Fruit fly (Drosophila melanogaster) whole organism, embryonic: ENCODE data around the gene Cog2.

Experiments used
- CG10274 ChIP-seq: fragments of 200-800 bp; sonication (Bioruptor generic); optimal IDR thresholded peaks from 3 replicates; lab custom pipeline; 2017; ENCODE audit warnings: missing biosample characterization, mild to moderate bottlenecking, missing genetic modification characterization
- CG11456 ChIP-seq: fragments of 200-800 bp; sonication (Bioruptor generic); IDR thresholded peaks from 3 replicates; pipeline ENCODE4 v1.3.6; 2022; ENCODE audit warnings: missing biosample characterization, missing genetic modification characterization
- CG11696 ChIP-seq: fragments of 200-800 bp; sonication (Bioruptor generic); IDR thresholded peaks from 2 replicates; pipeline ENCODE4 v1.3.6; 2022; ENCODE audit warnings: missing biosample characterization, missing genetic modification characterization
- CG11723 ChIP-seq: fragments of 200-800 bp; sonication (Bioruptor generic); optimal IDR thresholded peaks from 2 replicates; lab custom pipeline; 2017; ENCODE audit warnings: missing biosample characterization, mild to moderate bottlenecking, missing genetic modification characterization
- CG12219 ChIP-seq: fragments of 200-800 bp; sonication (Bioruptor generic); optimal IDR thresholded peaks from 3 replicates; lab custom pipeline; 2018; ENCODE audit warnings: missing biosample characterization, mild to moderate bottlenecking, missing genetic modification characterization
- CG17328 ChIP-seq: fragments of 200-800 bp; sonication (Bioruptor generic); IDR thresholded peaks from 2 replicates; pipeline ENCODE4 v1.3.6; 2022; ENCODE audit warnings: missing biosample characterization, missing genetic modification characterization
- CG1792 ChIP-seq: fragments of 200-800 bp; sonication (Bioruptor generic); optimal IDR thresholded peaks from 2 replicates; lab custom pipeline; 2016; ENCODE audit warnings: missing biosample characterization, missing genetic modification characterization
- CG3065 ChIP-seq: fragments of 200-800 bp; sonication (Bioruptor generic); optimal IDR thresholded peaks from 2 replicates; lab custom pipeline; 2016; ENCODE audit warnings: missing biosample characterization, missing genetic modification characterization
- CG31224 ChIP-seq: fragments of 200-800 bp; sonication (Bioruptor generic); IDR thresholded peaks from 2 replicates; pipeline ENCODE4 v1.3.6; 2022; ENCODE audit warnings: missing biosample characterization, missing genetic modification characterization
- CG33557 ChIP-seq: fragments of 200-800 bp; sonication (Bioruptor generic); optimal IDR thresholded peaks from 2 replicates; lab custom pipeline; 2019; ENCODE audit warnings: missing biosample characterization, mild to moderate bottlenecking, missing genetic modification characterization, moderate library complexity
- CG34224 ChIP-seq: fragments of 200-800 bp; sonication (Bioruptor generic); IDR thresholded peaks from 3 replicates; pipeline ENCODE4 v1.3.6; 2022; ENCODE audit warnings: missing biosample characterization, missing genetic modification characterization; ENCODE audit not compliant: partially characterized antibody
- CG4282 ChIP-seq: fragments of 200-800 bp; sonication (Bioruptor generic); optimal IDR thresholded peaks from 2 replicates; lab custom pipeline; 2016; ENCODE audit warnings: missing biosample characterization, missing genetic modification characterization
- CG5953 ChIP-seq: fragments of 200-800 bp; sonication (Bioruptor generic); IDR thresholded peaks from 2 replicates; pipeline ENCODE4 v1.3.6; 2022; ENCODE audit warnings: missing biosample characterization, missing genetic modification characterization
- CG6254 ChIP-seq: fragments of 200-800 bp; sonication (Bioruptor generic); optimal IDR thresholded peaks from 3 replicates; lab custom pipeline; 2017; ENCODE audit warnings: mild to moderate bottlenecking, missing biosample characterization, missing genetic modification reagents, missing genetic modification characterization
- CG6272 ChIP-seq: fragments of 200-800 bp; sonication (Bioruptor generic); IDR thresholded peaks from 2 replicates; pipeline ENCODE4 v1.3.6; 2022; ENCODE audit warnings: missing biosample characterization, missing genetic modification characterization
- CG6683 ChIP-seq: fragments of 200-800 bp; sonication (Bioruptor generic); optimal IDR thresholded peaks from 2 replicates; lab custom pipeline; 2017; ENCODE audit warnings: missing biosample characterization, mild to moderate bottlenecking, missing genetic modification characterization, missing genetic modification reagents
- CG7786 ChIP-seq: fragments of 200-800 bp; sonication (Bioruptor generic); optimal IDR thresholded peaks from 2 replicates; lab custom pipeline; 2016; ENCODE audit warnings: missing biosample characterization, missing genetic modification characterization
- Deaf1 ChIP-seq: fragments of 200-800 bp; optimal IDR thresholded peaks from 3 replicates; lab custom pipeline; 2019; ENCODE audit warnings: missing biosample characterization, mild to moderate bottlenecking, missing genetic modification characterization, moderate library complexity
- Dref ChIP-seq: fragments of 200-800 bp; sonication (Bioruptor generic); IDR thresholded peaks from 2 replicates; pipeline ENCODE4 v1.3.6; 2022; ENCODE audit warnings: missing biosample characterization, missing genetic modification characterization
- E2f1 ChIP-seq: fragments of 200-800 bp; sonication (Bioruptor generic); IDR thresholded peaks from 2 replicates; pipeline ENCODE4 v1.3.6; 2022; ENCODE audit warnings: missing biosample characterization, missing genetic modification characterization
- Hmr ChIP-seq: fragments of 200-800 bp; sonication (Bioruptor generic); optimal IDR thresholded peaks from 3 replicates; lab custom pipeline; 2017; ENCODE audit warnings: mild to moderate bottlenecking, missing biosample characterization, missing genetic modification reagents, missing genetic modification characterization
- Hmx ChIP-seq: fragments of 200-800 bp; sonication (Bioruptor generic); optimal IDR thresholded peaks from 2 replicates; lab custom pipeline; 2016; ENCODE audit warnings: missing biosample characterization, missing genetic modification characterization
- Hr3 ChIP-seq: fragments of 200-800 bp; sonication (Bioruptor generic); optimal IDR thresholded peaks from 3 replicates; lab custom pipeline; 2016; ENCODE audit warnings: missing biosample characterization, missing genetic modification characterization
- NC2β ChIP-seq: fragments of 200-800 bp; sonication (Bioruptor generic); optimal IDR thresholded peaks from 2 replicates; lab custom pipeline; 2016; ENCODE audit warnings: missing biosample characterization, missing genetic modification characterization
- Neu2 ChIP-seq: fragments of 200-800 bp; sonication (Bioruptor generic); optimal IDR thresholded peaks from 3 replicates; lab custom pipeline; 2016; ENCODE audit warnings: missing biosample characterization, missing genetic modification characterization, borderline replicate concordance
- Oli ChIP-seq: fragments of 200-800 bp; sonication (Bioruptor generic); optimal IDR thresholded peaks from 2 replicates; lab custom pipeline; 2018; ENCODE audit warnings: missing biosample characterization, mild to moderate bottlenecking, missing genetic modification characterization, moderate library complexity
- Opbp ChIP-seq: fragments of 200-800 bp; sonication (Bioruptor generic); IDR thresholded peaks from 3 replicates; pipeline ENCODE4 v1.3.6; 2022; ENCODE audit warnings: missing biosample characterization, missing genetic modification characterization; ENCODE audit not compliant: partially characterized antibody
- PHDP ChIP-seq: fragments of 200-800 bp; sonication (Bioruptor generic); optimal IDR thresholded peaks from 3 replicates; lab custom pipeline; 2018; ENCODE audit warnings: missing biosample characterization, mild to moderate bottlenecking, missing genetic modification characterization, moderate library complexity
- Ptx1 ChIP-seq: fragments of 200-800 bp; sonication (Bioruptor generic); IDR thresholded peaks from 2 replicates; pipeline ENCODE4 v1.3.6; 2022; ENCODE audit warnings: missing biosample characterization, missing genetic modification characterization
- Taf1 ChIP-seq: fragments of 200-800 bp; sonication (Bioruptor generic); IDR thresholded peaks from 2 replicates; pipeline ENCODE4 v1.3.6; 2022; ENCODE audit warnings: missing biosample characterization, missing genetic modification characterization
- ash1 ChIP-seq: fragments of 200-800 bp; sonication (Bioruptor generic); optimal IDR thresholded peaks from 2 replicates; lab custom pipeline; 2018; ENCODE audit warnings: missing biosample characterization, mild to moderate bottlenecking, missing genetic modification characterization
- bab2 ChIP-seq: fragments of 200-800 bp; sonication (Bioruptor generic); optimal IDR thresholded peaks from 2 replicates; lab custom pipeline; 2016; ENCODE audit warnings: missing biosample characterization, missing genetic modification characterization
- caup ChIP-seq: fragments of 200-800 bp; sonication (Bioruptor generic); optimal IDR thresholded peaks from 3 replicates; lab custom pipeline; 2017; ENCODE audit warnings: missing biosample characterization, mild to moderate bottlenecking, missing genetic modification characterization, moderate library complexity; ENCODE audit not compliant: severe bottlenecking
- crc ChIP-seq: fragments of 200-800 bp; sonication (Bioruptor generic); optimal IDR thresholded peaks from 2 replicates; lab custom pipeline; 2016; ENCODE audit warnings: missing biosample characterization, missing genetic modification characterization
- dmrt99B ChIP-seq: fragments of 200-800 bp; sonication (Bioruptor generic); optimal IDR thresholded peaks from 2 replicates; lab custom pipeline; 2018; ENCODE audit warnings: missing biosample characterization, mild to moderate bottlenecking, missing genetic modification characterization, moderate library complexity
- fd64A ChIP-seq: fragments of 200-800 bp; sonication (Bioruptor generic); optimal IDR thresholded peaks from 3 replicates; lab custom pipeline; 2018; ENCODE audit warnings: missing biosample characterization, mild to moderate bottlenecking, missing genetic modification characterization
- gce ChIP-seq: fragments of 200-800 bp; sonication (Bioruptor generic); IDR thresholded peaks from 3 replicates; pipeline ENCODE4 v1.3.6; 2022; ENCODE audit warnings: missing biosample characterization, missing genetic modification characterization
- gcm2 ChIP-seq: fragments of 200-800 bp; sonication (Bioruptor generic); optimal IDR thresholded peaks from 2 replicates; lab custom pipeline; 2016; ENCODE audit warnings: missing biosample characterization, missing genetic modification characterization
- her ChIP-seq: fragments of 200-800 bp; sonication (Bioruptor generic); optimal IDR thresholded peaks from 2 replicates; lab custom pipeline; 2016; ENCODE audit warnings: missing biosample characterization, missing genetic modification characterization
- mld ChIP-seq: fragments of 200-800 bp; sonication (Bioruptor generic); IDR thresholded peaks from 3 replicates; pipeline ENCODE4 v1.3.6; 2022; ENCODE audit warnings: missing biosample characterization, missing genetic modification characterization; ENCODE audit not compliant: partially characterized antibody
- nmo ChIP-seq: fragments of 200-800 bp; sonication (Bioruptor generic); optimal IDR thresholded peaks from 2 replicates; lab custom pipeline; 2018; ENCODE audit warnings: missing biosample characterization, mild to moderate bottlenecking, missing genetic modification characterization, moderate library complexity
- oc ChIP-seq: fragments of 200-800 bp; sonication (Bioruptor generic); optimal IDR thresholded peaks from 2 replicates; lab custom pipeline; 2018; ENCODE audit warnings: missing biosample characterization, mild to moderate bottlenecking, missing genetic modification characterization, moderate library complexity
- odd ChIP-seq: fragments of 200-800 bp; sonication (Bioruptor generic); optimal IDR thresholded peaks from 2 replicates; lab custom pipeline; 2017; ENCODE audit warnings: missing biosample characterization, mild to moderate bottlenecking, missing genetic modification characterization
- psq ChIP-seq: fragments of 200-800 bp; sonication (Bioruptor generic); optimal IDR thresholded peaks from 2 replicates; lab custom pipeline; 2017; ENCODE audit warnings: missing biosample characterization, missing genetic modification characterization
- pzg ChIP-seq: fragments of 200-800 bp; sonication (Bioruptor generic); optimal IDR thresholded peaks from 3 replicates; lab custom pipeline; 2018; ENCODE audit warnings: missing biosample characterization, mild to moderate bottlenecking, missing genetic modification characterization, moderate library complexity
- tna ChIP-seq: fragments of 200-800 bp; sonication (Bioruptor generic); IDR thresholded peaks from 2 replicates; pipeline ENCODE4 v1.3.6; 2022; ENCODE audit warnings: missing biosample characterization, missing genetic modification characterization; ENCODE audit not compliant: partially characterized antibody
- zen2 ChIP-seq: fragments of 200-800 bp; sonication (Bioruptor generic); IDR thresholded peaks from 3 replicates; pipeline ENCODE4 v1.3.6; 2022; ENCODE audit warnings: missing biosample characterization, missing genetic modification characterization; ENCODE audit not compliant: partially characterized antibody
- zfh2 ChIP-seq: fragments of 200-800 bp; sonication (Bioruptor generic); optimal IDR thresholded peaks from 2 replicates; lab custom pipeline; 2016; ENCODE audit warnings: missing biosample characterization, missing genetic modification characterization

Gene Cog2

DNA sequence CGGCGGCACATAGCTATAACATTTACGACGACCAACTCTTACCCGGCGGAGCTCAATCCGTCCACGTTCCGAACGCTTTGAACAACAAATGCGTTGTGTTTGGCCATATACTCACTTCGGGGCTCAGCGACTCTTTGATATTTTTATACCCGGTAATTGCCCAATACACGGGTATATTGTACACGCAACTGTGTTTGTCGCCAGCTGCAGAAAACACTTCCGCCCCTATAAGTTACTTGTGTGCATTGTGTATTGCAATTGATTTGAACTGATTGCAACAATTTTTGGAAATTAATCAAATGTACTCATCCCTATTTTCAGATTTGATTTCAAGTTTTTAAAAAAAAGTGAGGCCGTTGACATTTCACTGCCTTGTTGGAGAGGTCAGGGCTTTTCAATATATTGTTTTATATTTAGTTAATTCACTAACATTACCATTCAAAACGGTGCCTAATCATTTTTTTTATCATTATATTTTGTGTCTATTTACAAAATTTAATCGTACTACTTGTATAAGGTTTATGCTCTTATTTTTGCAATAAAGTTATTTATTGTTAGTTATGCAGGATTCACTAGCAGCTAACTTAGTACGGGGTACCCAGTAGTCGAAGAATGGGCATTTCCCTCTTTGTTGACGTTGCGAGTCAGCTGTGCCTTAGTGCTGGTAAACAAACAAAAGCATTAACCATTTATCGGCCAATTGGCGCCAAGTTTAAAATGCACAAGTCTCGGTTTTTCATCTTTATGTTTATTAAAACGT, 18.4 kb downstream of the Cog2 start, which contains the start of gene Nagk (continued):
- TF ChIP-seq Opbp (GFP tag; lab: Robert Waterston, UW), result peak; percentile 59; the same call in 1 of the 3 replicates
- TF ChIP-seq CG6272 (GFP tag; lab: Robert Waterston, UW), result no peak
- no peak for TF ChIP-seq oc (tag; lab: Kevin White, UChicago)
- peak; percentile 44 for TF ChIP-seq bab2 (GFP tag; lab: Kevin White, UChicago)
- TF ChIP-seq CG1792 (GFP tag; lab: Kevin White, UChicago), result peak; percentile 37
- TF ChIP-seq NC2β (GFP tag; lab: Kevin White, UChicago), result no peak
- TF ChIP-seq CG34224 (GFP tag; lab: Robert Waterston, UW), result no peak
- TF ChIP-seq CG7786, result peak; percentile 4
- TF ChIP-seq zen2 (GFP tag; lab: Robert Waterston, UW), result no peak
- peak; percentile 53 for TF ChIP-seq CG11723 (GFP tag; lab: Kevin White, UChicago)
- TF ChIP-seq CG4282 (GFP tag; lab: Kevin White, UChicago), result no peak
- 0 out of 2 replicates have a peak, but pooled peaks have one; percentile 40 for TF ChIP-seq CG5953 (GFP tag; lab: Robert Waterston, UW)
- TF ChIP-seq gcm2 (GFP tag; lab: Kevin White, UChicago), result peak; percentile 57
- no peak for TF ChIP-seq Neu2
- TF ChIP-seq Hmx (GFP tag; lab: Kevin White, UChicago), result no peak
- peak; percentile 68 for TF ChIP-seq odd (GFP tag; lab: Kevin White, UChicago)
- no peak for TF ChIP-seq CG3065 (GFP tag; lab: Kevin White, UChicago)
- no peak for TF ChIP-seq CG33557 (GFP tag; lab: Kevin White, UChicago)
- TF ChIP-seq PHDP (tag; lab: Kevin White, UChicago), result peak; percentile 48
- TF ChIP-seq CG31224 (GFP tag; lab: Robert Waterston, UW), result no peak; the same call in 1 of the 2 replicates
- TF ChIP-seq CG11696 (GFP tag; lab: Robert Waterston, UW), result peak; percentile 19; the same call in 1 of the 2 replicates
- TF ChIP-seq Dref (GFP tag; lab: Robert Waterston, UW), result peak; percentile 56
- no peak for TF ChIP-seq ash1 (GFP tag; lab: Kevin White, UChicago)
- TF ChIP-seq Hmr (GFP tag; lab: Kevin White, UChicago), result peak; percentile 68
- TF ChIP-seq mld (GFP tag; lab: Robert Waterston, UW), result no peak; the same call in 2 of the 3 replicates
- peak; percentile 34 for TF ChIP-seq caup (GFP tag; lab: Kevin White, UChicago)
- peak; percentile 56 for TF ChIP-seq CG10274 (GFP tag; lab: Kevin White, UChicago)
- no peak for TF ChIP-seq psq
- peak; percentile 50 for TF ChIP-seq Deaf1 (tag; lab: Kevin White, UChicago)
- TF ChIP-seq CG17328, result peak; percentile 56
- peak; percentile 80 for TF ChIP-seq Oli (tag; lab: Kevin White, UChicago)
- TF ChIP-seq zfh2, result peak; percentile 64
- no peak for TF ChIP-seq tna
- peak; percentile 67 for TF ChIP-seq dmrt99B
- peak; percentile 61; the same call in 2 of the 3 replicates for TF ChIP-seq CG11456
- peak; percentile 82 for TF ChIP-seq nmo (GFP tag; lab: Kevin White, UChicago)
- 0 out of 2 replicates have a peak, but pooled peaks have one; percentile 39 for TF ChIP-seq Ptx1 (GFP tag; lab: Robert Waterston, UW)
- no peak for TF ChIP-seq CG12219 (GFP tag; lab: Kevin White, UChicago)
- peak; percentile 34 for TF ChIP-seq pzg (GFP tag; lab: Kevin White, UChicago)
- TF ChIP-seq E2f1, result 0 out of 2 replicates have a peak, but pooled peaks have one; percentile 35
- TF ChIP-seq CG6254, result no peak
- TF ChIP-seq CG6683, result no peak
- TF ChIP-seq Hr3, result peak; percentile 77
- TF ChIP-seq crc (GFP tag; lab: Kevin White, UChicago), result peak; percentile 12
- TF ChIP-seq gce (GFP tag; lab: Robert Waterston, UW), result no peak
- no peak for TF ChIP-seq Taf1
- no peak for TF ChIP-seq fd64A (GFP tag; lab: Kevin White, UChicago)
- peak; percentile 40 for TF ChIP-seq her (GFP tag; lab: Kevin White, UChicago)
